Worm (Caenorhabditis elegans): ENCODE data around the gene K09H11.4.
"Not testable (repeated sequence)": the region's sequence is repeated elsewhere in the genome, so short reads cannot be mapped to it uniquely, and the experiment has no call there.

Gene K09H11.4

ce11 chrV:5760132-5760531, 33.8 kb upstream of the K09H11.4 start, which contains the start of gene C53A3.1:
TSS of gene C53A3.1 (minus strand) at chrV:5760232.
- TF ChIP-seq nhr-237 (tag; optimal IDR thresholded peaks at IDR 0.05), result no peak
- TF ChIP-seq fos-1 (tag; optimal IDR thresholded peaks at IDR 0.05), result no peak
- no peak for TF ChIP-seq Y55F3AM.14 (GFP tag; optimal IDR thresholded peaks at IDR 0.05)

- TF ChIP-seq lin-13 (GFP tag; optimal IDR thresholded peaks at IDR 0.05) (no peak), lsy-2 (tag; optimal IDR thresholded peaks at IDR 0.05) (no peak), egl-27 (tag; optimal IDR thresholded peaks at IDR 0.05) (no peak), gmeb-1 (tag; optimal IDR thresholded peaks at IDR 0.05) (no peak), nhr-77 (tag; optimal IDR thresholded peaks at IDR 0.05) (no peak), alr-1 (tag; optimal IDR thresholded peaks at IDR 0.05) (no peak), zag-1 (tag; optimal IDR thresholded peaks at IDR 0.05) (no peak), nhr-11 (tag; optimal IDR thresholded peaks at IDR 0.05) (no peak), nhr-25 (tag; optimal IDR thresholded peaks at IDR 0.05) (no peak), unc-62 (GFP tag; optimal IDR thresholded peaks at IDR 0.05) (no peak), fos-1 (tag; optimal IDR thresholded peaks at IDR 0.05) (no peak), unc-39 (tag; optimal IDR thresholded peaks at IDR 0.05) (no peak), lin-39 (tag; optimal IDR thresholded peaks at IDR 0.05) (no peak), blmp-1 (tag; optimal IDR thresholded peaks at IDR 0.05; ENCODE audit: insufficient read depth) (no peak)
Measured at ce11 chrV:5758780-5759179, 32.4 kb upstream of the K09H11.4 start, which contains the start of gene C53A3.4. TSS of gene C53A3.4 (minus strand) at chrV:5758880.

ce11 chrV:5756193-5756592, 29.8 kb upstream of the K09H11.4 start, which contains the start of gene C53A3.3:
TSS of gene C53A3.3 (plus strand) at chrV:5756493.
- TF ChIP-seq sem-4 (tag; optimal IDR thresholded peaks at IDR 0.05) (no peak), dmd-4 (tag; optimal IDR thresholded peaks at IDR 0.05) (no peak), snpc-4 (tag; optimal IDR thresholded peaks at IDR 0.05) (no peak), F13H6.1 (tag; optimal IDR thresholded peaks at IDR 0.05) (no peak), unc-55 (GFP tag; optimal IDR thresholded peaks at IDR 0.05) (no peak), ama-1 (optimal IDR thresholded peaks at IDR 0.05) (no peak), nhr-77 (tag; optimal IDR thresholded peaks at IDR 0.05) (no peak), elt-3 (tag; optimal IDR thresholded peaks at IDR 0.05) (no peak), aly-2 (tag; optimal IDR thresholded peaks at IDR 0.05) (no peak), ceh-82 (tag; optimal IDR thresholded peaks at IDR 0.05) (no peak), nhr-6 (tag; optimal IDR thresholded peaks at IDR 0.05) (no peak)

ce11 chrV:5755203-5755693, 28.9 kb upstream of the K09H11.4 start, which contains the start of gene K09H11.11:
TSS of gene K09H11.11 (minus strand) at chrV:5755253.
- not testable (repeated sequence) for TF ChIP-seq mdl-1, gmeb-1, elt-3 (tag; optimal IDR thresholded peaks at IDR 0.05)

ce11 chrV:5753432-5753831, 27.1 kb upstream of the K09H11.4 start, which contains the start of gene pgph-1:
TSS of gene pgph-1 (minus strand) at chrV:5753532.
- no peak for TF ChIP-seq ceh-16 (tag; optimal IDR thresholded peaks at IDR 0.05)
- TF ChIP-seq Y55F3AM.14 (GFP tag; optimal IDR thresholded peaks at IDR 0.05), result no peak
- TF ChIP-seq lin-11 (tag; optimal IDR thresholded peaks at IDR 0.05), result no peak
- TF ChIP-seq gmeb-1 (tag; optimal IDR thresholded peaks at IDR 0.05), result no peak
- TF ChIP-seq nhr-6 (tag; optimal IDR thresholded peaks at IDR 0.05), result no peak
- no peak for TF ChIP-seq ceh-82 (tag; optimal IDR thresholded peaks at IDR 0.05)
- TF ChIP-seq lin-13 (GFP tag; optimal IDR thresholded peaks at IDR 0.05), result no peak
- TF ChIP-seq alr-1 (tag; optimal IDR thresholded peaks at IDR 0.05), result no peak

- TF ChIP-seq alr-1 (tag; optimal IDR thresholded peaks at IDR 0.05) (no peak), ztf-11 (tag; optimal IDR thresholded peaks at IDR 0.05) (no peak), ztf-4 (tag; optimal IDR thresholded peaks at IDR 0.05) (no peak), fos-1 (tag; optimal IDR thresholded peaks at IDR 0.05) (peak; percentile 6), snpc-4 (tag; optimal IDR thresholded peaks at IDR 0.05) (no peak), elt-1 (tag; optimal IDR thresholded peaks at IDR 0.05) (no peak)
Measured at ce11 chrV:5747519-5747918, 21.2 kb upstream of the K09H11.4 start, which contains the start of gene acds-10. TSS of gene acds-10 (plus strand) at chrV:5747819.

Data from whole organism, L2 larva.